Worm (Caenorhabditis elegans): Measurements from ENCODE around the gene C01G5.4.

- no peak for TF ChIP-seq let-526 (GFP tag; IDR thresholded peaks at IDR 0.05)
- no peak for TF ChIP-seq cebp-2 (GFP tag; IDR thresholded peaks at IDR 0.05)
- TF ChIP-seq ama-1 (optimal IDR thresholded peaks at IDR 0.05) = no peak
- TF ChIP-seq ama-1 (GFP tag; optimal IDR thresholded peaks at IDR 0.05) = no peak
- TF ChIP-seq B0336.3 (GFP tag; IDR thresholded peaks at IDR 0.05) = no peak
- no peak for TF ChIP-seq ceh-79 (tag; optimal IDR thresholded peaks at IDR 0.05)
- TF ChIP-seq ztf-6 (GFP tag; IDR thresholded peaks at IDR 0.05) = no peak
- TF ChIP-seq Y56A3A.18 (GFP tag; IDR thresholded peaks at IDR 0.05) = no peak
- TF ChIP-seq F52B5.7 (tag; optimal IDR thresholded peaks at IDR 0.05) = no peak
- TF ChIP-seq F57A8.1 (GFP tag; optimal IDR thresholded peaks at IDR 0.05) = no peak
- no peak for TF ChIP-seq hmg-20 (GFP tag; IDR thresholded peaks at IDR 0.05)
- no peak for TF ChIP-seq unc-130 (GFP tag; optimal IDR thresholded peaks at IDR 0.05)
These were observed 44.5 kb upstream of the C01G5.4 start, which contains the start of gene Y73B6BL.37 for ce11 chrIV:6487047-6487446.

All from whole organism, young adult.